Worm (Caenorhabditis elegans) whole organism, early embryonic: ENCODE measurements around the gene W03H9.2.

Source experiments
- B0310.2 ChIP-seq: sonication (generic microtip); optimal IDR thresholded peaks from 2 replicates; lab custom pipeline; 2016; ENCODE audit warnings: mild to moderate bottlenecking, missing genetic modification characterization, missing compliant biosample characterization
- F13C5.2 ChIP-seq: sonication (generic microtip); optimal IDR thresholded peaks from 2 replicates; lab custom pipeline; 2017; ENCODE audit warnings: mild to moderate bottlenecking, missing genetic modification characterization, inconsistent platforms, missing compliant biosample characterization
- aly-1 ChIP-seq: sonication (generic microtip); optimal IDR thresholded peaks from 2 replicates; lab custom pipeline; 2016; ENCODE audit warnings: missing genetic modification characterization, missing compliant biosample characterization
- ama-1 ChIP-seq: fragments of 150-350 bp; optimal IDR thresholded peaks from 2 replicates; lab custom pipeline; 2014
- ceh-13 ChIP-seq: fragments of 200-800 bp; sonication (Bioruptor generic); optimal IDR thresholded peaks from 2 replicates; lab custom pipeline; 2018; ENCODE audit warnings: mild to moderate bottlenecking, missing genetic modification characterization, missing compliant biosample characterization
- ceh-36 ChIP-seq: sonication (generic microtip); optimal IDR thresholded peaks from 2 replicates; lab custom pipeline; 2016; ENCODE audit warnings: missing genetic modification characterization, inconsistent platforms, missing compliant biosample characterization
- ets-7 ChIP-seq: sonication (generic microtip); optimal IDR thresholded peaks from 2 replicates; lab custom pipeline; 2016; ENCODE audit warnings: missing genotype, missing genetic modification characterization, missing compliant biosample characterization
- flt-1 ChIP-seq: fragments of 200-800 bp; sonication (Bioruptor generic); IDR thresholded peaks from 2 replicates; pipeline ENCODE4 v1.3.6; 2022; ENCODE audit warnings: missing genetic modification characterization, missing compliant biosample characterization
- hmbx-1 ChIP-seq: sonication (generic microtip); optimal IDR thresholded peaks from 2 replicates; lab custom pipeline; 2016; ENCODE audit warnings: mild to moderate bottlenecking, missing genetic modification characterization, missing compliant biosample characterization
- hmg-4 ChIP-seq: fragments of 200-800 bp; sonication (Bioruptor generic); optimal IDR thresholded peaks from 2 replicates; lab custom pipeline; 2018; ENCODE audit warnings: mild to moderate bottlenecking, missing genetic modification characterization, missing compliant biosample characterization
- hnd-1 ChIP-seq: sonication (generic microtip); optimal IDR thresholded peaks from 2 replicates; lab custom pipeline; 2016; ENCODE audit warnings: missing genetic modification characterization, missing compliant biosample characterization
- pes-1 ChIP-seq: fragments of 200-800 bp; sonication (Bioruptor generic); IDR thresholded peaks from 2 replicates; pipeline ENCODE4 v1.3.6; 2022; ENCODE audit warnings: missing genetic modification reagents, missing genetic modification characterization, missing compliant biosample characterization
- scrt-1 ChIP-seq: fragments of 200-800 bp; sonication (Bioruptor generic); IDR thresholded peaks from 2 replicates; pipeline ENCODE4 v1.3.6; 2022; ENCODE audit warnings: missing genetic modification characterization, missing compliant biosample characterization
- sea-1 ChIP-seq: fragments of 200-800 bp; sonication (Bioruptor generic); conservative IDR thresholded peaks from 2 replicates; pipeline ENCODE4 v1.3.6; 2022; ENCODE audit warnings: missing genetic modification characterization, missing compliant biosample characterization
- tbx-11 ChIP-seq: fragments of 200-800 bp; sonication (Bioruptor generic); IDR thresholded peaks from 2 replicates; pipeline ENCODE4 v1.3.6; 2022; ENCODE audit warnings: missing genetic modification characterization, missing compliant biosample characterization
- tbx-37 ChIP-seq: fragments of 200-800 bp; sonication (Bioruptor generic); conservative IDR thresholded peaks from 2 replicates; pipeline ENCODE4 v1.3.6; 2022; ENCODE audit warnings: missing genetic modification reagents, missing genetic modification characterization, missing compliant biosample characterization
- tra-4 ChIP-seq: sonication (generic microtip); optimal IDR thresholded peaks from 2 replicates; lab custom pipeline; 2017; ENCODE audit warnings: missing genetic modification characterization, missing compliant biosample characterization

Gene W03H9.2

DNA sequence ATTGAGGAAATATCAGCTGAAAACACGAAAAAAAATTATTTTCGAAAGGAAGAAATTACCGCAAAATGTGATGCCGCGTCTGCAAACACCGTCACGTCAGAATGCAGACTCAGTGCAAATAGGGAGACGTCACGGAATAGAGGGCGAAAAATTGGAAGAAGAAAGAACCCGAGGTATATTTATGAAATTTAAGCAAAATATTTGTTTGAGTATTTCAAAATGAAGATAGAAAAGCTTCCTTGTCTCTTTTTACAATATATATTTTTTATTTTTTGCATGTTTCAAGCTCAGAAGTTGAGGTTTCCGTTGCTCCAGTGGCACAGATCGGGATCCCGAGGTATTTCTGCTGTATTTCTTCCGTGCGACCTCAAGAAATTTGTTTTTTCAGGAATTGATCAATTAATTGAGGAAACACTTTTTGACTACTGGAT is at the start of gene W03H9.2:
TSS of gene W03H9.2 (minus strand) at position 32 of the 431 bp plus-strand sequence.
- TF ChIP-seq ceh-36 (tag; lab: Kevin White, UChicago) = no peak
- TF ChIP-seq ceh-13 (GFP tag; lab: Kevin White, UChicago) = peak; percentile 52
- TF ChIP-seq sea-1 (GFP tag; lab: Robert Waterston, UW) = no peak
- TF ChIP-seq tra-4 (tag; lab: Kevin White, UChicago) = no peak
- peak; percentile 56 for TF ChIP-seq hmbx-1 (tag; lab: Kevin White, UChicago)
- 0 out of 2 replicates have a peak, but pooled peaks have one; percentile 19 for TF ChIP-seq tbx-11 (GFP tag; lab: Robert Waterston, UW)
- peak; percentile 46 for TF ChIP-seq aly-1 (tag; lab: Kevin White, UChicago)
- TF ChIP-seq pes-1 (GFP tag; lab: Robert Waterston, UW) = peak; percentile 76
- TF ChIP-seq B0310.2 (tag; lab: Kevin White, UChicago) = peak; percentile 70
- TF ChIP-seq ama-1 (lab: Kevin White, UChicago) = no peak
- peak; percentile 77 for TF ChIP-seq F13C5.2 (tag; lab: Kevin White, UChicago)
- peak; percentile 55 for TF ChIP-seq hnd-1 (tag; lab: Kevin White, UChicago)
- TF ChIP-seq tbx-37 = peak; percentile 68; the same call in 1 of the 2 replicates
- TF ChIP-seq hmg-4 (GFP tag; lab: Kevin White, UChicago) = peak; percentile 68
- 0 out of 2 replicates have a peak, but pooled peaks have one; percentile 49 for TF ChIP-seq flt-1 (GFP tag; lab: Robert Waterston, UW)
- TF ChIP-seq ets-7 (tag; lab: Kevin White, UChicago) = peak; percentile 68
- no peak for TF ChIP-seq scrt-1 (GFP tag; lab: Robert Waterston, UW)

DNA sequence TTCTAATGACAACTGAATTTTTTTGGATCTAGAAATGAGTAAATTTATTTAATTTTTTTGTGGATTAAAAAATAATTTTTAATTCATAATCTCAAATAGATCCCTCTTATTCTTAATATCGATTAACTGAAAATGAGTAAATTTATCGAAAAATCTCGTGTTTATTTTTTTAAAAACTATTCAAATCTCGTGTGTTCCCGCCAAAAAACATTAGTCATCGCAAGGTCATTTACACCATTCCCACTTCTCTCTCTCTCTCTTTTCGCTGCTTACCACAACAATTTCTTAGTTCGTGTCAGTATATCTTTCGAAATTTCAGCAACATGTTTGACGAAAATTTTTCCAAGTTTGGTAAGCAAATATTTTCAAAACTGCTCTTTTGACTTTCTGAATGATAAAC is 43.8 kb upstream of the W03H9.2 start:
- no peak for TF ChIP-seq ceh-13 (GFP tag; lab: Kevin White, UChicago)
- no peak for TF ChIP-seq hnd-1 (tag; lab: Kevin White, UChicago)
- no peak for TF ChIP-seq tra-4 (tag; lab: Kevin White, UChicago)
- no peak for TF ChIP-seq B0310.2 (tag; lab: Kevin White, UChicago)
- TF ChIP-seq hmg-4 (GFP tag; lab: Kevin White, UChicago) = no peak
- no peak for TF ChIP-seq hmbx-1 (tag; lab: Kevin White, UChicago)
- TF ChIP-seq pes-1 (GFP tag; lab: Robert Waterston, UW) = no peak
- TF ChIP-seq sea-1 (GFP tag; lab: Robert Waterston, UW) = no peak
- no peak for TF ChIP-seq flt-1 (GFP tag; lab: Robert Waterston, UW)

DNA sequence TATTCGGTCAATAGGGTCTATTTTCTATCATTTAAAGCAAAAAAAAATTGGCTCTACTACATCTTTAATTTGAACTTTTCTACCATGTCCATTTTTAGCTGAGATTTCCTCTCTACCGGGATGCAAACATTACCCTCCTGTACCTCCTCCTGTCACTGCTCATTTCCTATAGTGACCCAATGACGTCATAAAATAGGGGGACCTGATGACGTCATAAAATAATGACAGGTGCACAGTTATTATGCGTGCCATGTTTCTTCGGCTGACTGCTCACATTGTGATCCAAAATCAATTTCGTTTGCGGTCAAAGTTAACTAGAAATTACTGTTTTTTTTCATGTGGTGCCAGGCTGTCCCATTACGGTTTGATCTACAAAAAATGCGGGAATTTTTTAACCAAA is 43.3 kb upstream of the W03H9.2 start:
- TF ChIP-seq scrt-1 (GFP tag; lab: Robert Waterston, UW) = no peak
- TF ChIP-seq B0310.2 (tag; lab: Kevin White, UChicago) = peak; percentile 7

DNA sequence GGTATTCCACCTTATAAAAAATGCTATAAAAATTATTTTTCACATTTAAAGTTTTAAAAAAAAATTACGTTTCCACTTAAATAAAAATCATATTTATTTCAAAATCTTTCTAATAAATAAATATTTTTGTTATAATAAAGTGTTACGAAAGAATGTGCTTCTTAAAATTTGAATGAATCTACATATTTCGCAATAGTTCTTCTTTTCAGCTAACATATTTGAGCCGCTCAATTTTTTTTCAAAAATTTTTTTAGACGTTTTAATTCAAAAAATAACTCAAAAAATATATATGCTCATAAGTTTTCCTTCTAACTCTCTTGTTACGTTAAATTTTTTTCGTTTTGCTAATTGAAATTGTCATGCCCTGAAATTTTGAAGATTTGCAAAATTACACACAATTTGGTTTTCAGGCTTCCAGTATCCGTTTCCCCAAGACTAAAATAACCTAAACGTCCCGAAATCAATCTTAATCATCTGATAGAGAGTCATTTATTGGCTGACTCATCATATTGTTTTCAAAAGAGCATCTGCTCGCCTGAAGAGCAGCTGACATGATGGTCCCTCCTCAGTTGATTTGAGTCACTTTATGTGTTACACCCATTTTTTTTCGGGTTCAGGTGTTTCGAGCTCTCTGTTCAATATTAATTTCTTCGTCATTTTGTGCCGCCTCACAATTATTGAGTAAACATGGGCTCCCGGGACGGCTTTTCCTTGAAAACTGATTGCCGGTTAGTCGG is 34.7 kb upstream of the W03H9.2 start, which contains the start of gene efhd-1:
TSS of gene efhd-1 (plus strand) at position 582 of the 737 bp plus-strand sequence.
- TF ChIP-seq hmbx-1 (tag; lab: Kevin White, UChicago) (no peak), ceh-36 (tag; lab: Kevin White, UChicago) (no peak), ama-1 (lab: Kevin White, UChicago) (no peak), B0310.2 (tag; lab: Kevin White, UChicago) (no peak), hnd-1 (tag; lab: Kevin White, UChicago) (no peak)

DNA sequence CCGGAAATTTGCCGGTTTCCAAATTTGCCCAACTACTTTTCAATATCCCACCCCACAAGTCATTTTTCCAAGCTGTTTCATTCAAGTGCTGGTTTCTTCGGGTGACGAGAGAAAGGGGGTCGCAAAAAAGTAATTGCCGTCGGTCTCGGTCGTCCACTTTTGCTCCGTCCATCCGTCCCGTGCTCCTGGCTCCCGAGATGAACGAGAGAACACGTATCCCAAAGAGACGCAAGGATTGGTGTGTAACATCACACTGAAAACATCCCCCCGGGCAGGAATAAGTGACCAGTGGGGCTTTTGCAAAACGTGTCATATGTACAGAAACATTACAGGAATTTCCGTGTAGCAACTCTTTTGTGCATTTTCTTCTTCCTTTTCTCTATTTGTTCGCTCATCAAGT is 33.0 kb upstream of the W03H9.2 start:
- TF ChIP-seq tbx-37 (no peak), sea-1 (GFP tag; lab: Robert Waterston, UW) (no peak), ceh-36 (tag; lab: Kevin White, UChicago) (no peak), ceh-13 (GFP tag; lab: Kevin White, UChicago) (no peak), hnd-1 (tag; lab: Kevin White, UChicago) (no peak), pes-1 (GFP tag; lab: Robert Waterston, UW) (no peak), B0310.2 (tag; lab: Kevin White, UChicago) (no peak), scrt-1 (GFP tag; lab: Robert Waterston, UW) (no peak), F13C5.2 (tag; lab: Kevin White, UChicago) (no peak), tbx-11 (GFP tag; lab: Robert Waterston, UW) (no peak), flt-1 (GFP tag; lab: Robert Waterston, UW) (no peak), hmbx-1 (tag; lab: Kevin White, UChicago) (no peak), ama-1 (lab: Kevin White, UChicago) (no peak)

DNA sequence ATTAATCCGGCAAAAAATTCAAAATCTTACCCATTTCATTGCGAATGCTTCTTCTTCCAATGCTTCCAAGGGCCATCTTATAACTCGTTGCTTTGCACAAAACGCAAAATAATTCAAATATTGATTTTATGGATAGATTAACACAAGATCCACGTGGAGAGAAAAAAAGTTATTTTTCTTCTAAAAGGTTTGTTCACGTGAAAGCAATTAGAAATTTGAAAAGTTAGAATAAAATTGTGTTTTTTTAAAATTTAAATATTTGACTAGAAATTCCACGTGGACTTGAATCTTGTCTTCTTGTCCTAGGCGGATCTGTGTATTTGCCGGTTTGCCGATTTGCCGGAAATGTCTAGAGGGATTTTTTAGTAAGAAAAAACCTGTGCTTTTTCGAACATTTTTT is 31.4 kb upstream of the W03H9.2 start, which contains the start of gene Y48B6A.5:
TSS of gene Y48B6A.5 (minus strand) at position 101 of the 400 bp plus-strand sequence.
- TF ChIP-seq tbx-37 (no peak), F13C5.2 (tag; lab: Kevin White, UChicago) (no peak)

DNA sequence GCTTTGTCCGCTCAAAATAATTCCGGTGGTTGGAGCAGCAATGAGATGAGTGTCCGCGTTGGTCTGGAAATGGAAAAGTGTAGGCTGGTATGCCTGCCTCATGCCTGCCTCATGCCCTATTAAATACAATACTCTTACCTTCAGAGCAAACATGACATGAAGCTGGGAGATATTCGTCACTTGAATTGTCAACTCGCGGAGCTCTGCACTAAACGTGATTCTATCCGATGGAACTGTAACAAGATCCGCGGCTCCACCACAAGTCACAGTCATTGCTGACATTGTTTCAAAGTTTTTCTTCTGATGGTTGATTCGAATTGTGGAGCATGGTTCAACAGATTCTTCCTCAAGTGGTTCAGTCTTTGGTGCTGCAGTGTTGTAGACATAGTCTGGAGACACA is 29.5 kb upstream of the W03H9.2 start:
- TF ChIP-seq tra-4 (tag; lab: Kevin White, UChicago) (no peak), ets-7 (tag; lab: Kevin White, UChicago) (no peak), hmg-4 (GFP tag; lab: Kevin White, UChicago) (no peak), hnd-1 (tag; lab: Kevin White, UChicago) (no peak), hmbx-1 (tag; lab: Kevin White, UChicago) (no peak), aly-1 (tag; lab: Kevin White, UChicago) (no peak), pes-1 (GFP tag; lab: Robert Waterston, UW) (no peak), sea-1 (GFP tag; lab: Robert Waterston, UW) (no peak), tbx-11 (GFP tag; lab: Robert Waterston, UW) (no peak), B0310.2 (tag; lab: Kevin White, UChicago) (no peak)
